Fruit fly (Drosophila melanogaster): ENCODE results near the gene Mad.
A peak's percentile ranks its signal among the peaks of the same experiment; 100 is the strongest.

Mad gene

dm6 chr2L:3158260-3159072, 977 bp downstream of the Mad start (continued):
- TF ChIP-seq achi (GFP tag; optimal IDR thresholded peaks at IDR 0.05) (peak; percentile 4), CG8119 (GFP tag; IDR thresholded peaks at IDR 0.05) (no peak), CG3032 (tag; optimal IDR thresholded peaks at IDR 0.05) (peak; percentile 1), CG16779 (tag; optimal IDR thresholded peaks at IDR 0.05) (no peak), CG3919 (GFP tag; optimal IDR thresholded peaks at IDR 0.05) (peak; percentile 9), pdm3 (GFP tag; optimal IDR thresholded peaks at IDR 0.05) (peak; percentile 20), Blimp-1 (GFP tag; optimal IDR thresholded peaks at IDR 0.05) (no peak), fd85E (GFP tag; optimal IDR thresholded peaks at IDR 0.05) (no peak), vri (GFP tag; optimal IDR thresholded peaks at IDR 0.05) (peak; percentile 60), Hr38 (GFP tag; optimal IDR thresholded peaks at IDR 0.05) (no peak), CG8632 (GFP tag; optimal IDR thresholded peaks at IDR 0.05) (no peak), CG7368 (GFP tag; optimal IDR thresholded peaks at IDR 0.05) (no peak), CG32006 (GFP tag; optimal IDR thresholded peaks at IDR 0.05) (peak; percentile 62)

DNA sequence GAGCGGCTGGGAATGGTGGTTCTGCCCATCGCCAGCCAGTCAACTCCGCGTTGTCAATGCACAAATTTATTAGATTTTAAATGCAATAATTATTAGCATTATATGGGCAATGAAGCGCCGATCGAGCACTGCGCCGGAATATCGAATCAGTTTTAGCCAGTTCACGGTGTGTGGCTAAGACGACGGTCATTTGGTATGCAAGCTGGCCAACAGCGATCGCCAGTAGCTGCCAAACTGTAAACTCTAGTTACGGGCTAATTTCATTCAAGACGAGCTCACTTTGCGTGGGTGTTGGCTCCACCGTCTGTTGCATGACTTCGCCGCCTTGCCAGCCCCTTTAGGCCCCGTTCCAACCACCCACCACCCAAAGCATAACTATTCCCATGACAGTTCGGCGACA, 3.6 kb downstream of the Mad start:
- no peak for TF ChIP-seq Hr38 (GFP tag; optimal IDR thresholded peaks at IDR 0.05)
- no peak for TF ChIP-seq Met (GFP tag; optimal IDR thresholded peaks at IDR 0.05)
- TF ChIP-seq acj6 (GFP tag; optimal IDR thresholded peaks at IDR 0.05), result no peak
- no peak for TF ChIP-seq pdm3 (GFP tag; optimal IDR thresholded peaks at IDR 0.05)

DNA sequence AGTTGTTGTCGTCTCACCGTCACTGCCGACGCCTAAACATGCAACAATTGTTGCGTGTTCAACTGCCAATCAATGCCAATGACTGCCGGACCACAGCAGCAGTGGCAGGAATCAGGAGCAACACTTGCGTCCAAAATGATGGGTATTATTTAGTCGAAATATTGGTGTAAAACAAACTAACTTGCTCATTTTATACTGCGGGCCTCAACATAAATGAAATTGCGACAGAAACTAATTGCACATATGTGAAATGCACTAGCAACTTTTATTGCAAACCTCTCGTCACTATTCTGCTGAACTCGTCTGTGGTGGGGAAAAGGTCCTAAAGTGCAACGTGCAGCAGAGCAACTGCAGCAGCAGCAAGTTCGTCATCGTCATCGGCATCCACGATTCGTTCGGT, 4.7 kb downstream of the Mad start:
- TF ChIP-seq Sox15 (GFP tag; optimal IDR thresholded peaks at IDR 0.05), result no peak
- peak; percentile 46 for TF ChIP-seq Ets96B (tag; optimal IDR thresholded peaks at IDR 0.05)
- 0 out of 3 replicates have a peak, but pooled peaks have one; percentile 33 for TF ChIP-seq eg (GFP tag; IDR thresholded peaks at IDR 0.05)
- peak; percentile 44 for TF ChIP-seq dsx (GFP tag; optimal IDR thresholded peaks at IDR 0.05; ENCODE audit: poor library complexity, severe bottlenecking)
- TF ChIP-seq esn (GFP tag; optimal IDR thresholded peaks at IDR 0.05), result peak; percentile 7
- peak; percentile 3 for TF ChIP-seq CG9139 (GFP tag; optimal IDR thresholded peaks at IDR 0.05)
- peak; percentile 39 for TF ChIP-seq CG15336 (GFP tag; IDR thresholded peaks at IDR 0.05)
- TF ChIP-seq CG11294 (GFP tag; IDR thresholded peaks at IDR 0.05), result no peak
- peak; percentile 48 for TF ChIP-seq pdm3 (GFP tag; optimal IDR thresholded peaks at IDR 0.05)
- TF ChIP-seq acj6 (GFP tag; optimal IDR thresholded peaks at IDR 0.05), result peak; percentile 49
- TF ChIP-seq Hr39 (GFP tag; optimal IDR thresholded peaks at IDR 0.05), result no peak
- peak; percentile 20 for TF ChIP-seq CG10631 (GFP tag; optimal IDR thresholded peaks at IDR 0.05)
- no peak for TF ChIP-seq CG16779 (tag; optimal IDR thresholded peaks at IDR 0.05)
- peak; percentile 33 for TF ChIP-seq OdsH (GFP tag; optimal IDR thresholded peaks at IDR 0.05)
- no peak for TF ChIP-seq lz (GFP tag; optimal IDR thresholded peaks at IDR 0.05)
- peak; percentile 29 for TF ChIP-seq Hr4 (GFP tag; optimal IDR thresholded peaks at IDR 0.05)
- TF ChIP-seq CG6163 (GFP tag; IDR thresholded peaks at IDR 0.05), result peak; percentile 61; the same call in 2 of the 3 replicates
- no peak for TF ChIP-seq CG34406 (GFP tag; optimal IDR thresholded peaks at IDR 0.05)
- peak; percentile 20 for TF ChIP-seq CG31627 (GFP tag; optimal IDR thresholded peaks at IDR 0.05)
- peak; percentile 33 for TF ChIP-seq CG3919 (GFP tag; optimal IDR thresholded peaks at IDR 0.05)
- no peak for TF ChIP-seq net (GFP tag; optimal IDR thresholded peaks at IDR 0.05)
- no peak for TF ChIP-seq CG4318 (GFP tag; optimal IDR thresholded peaks at IDR 0.05)
- peak; percentile 61 for TF ChIP-seq Eip78C (GFP tag)
- no peak for TF ChIP-seq Hr38 (GFP tag; optimal IDR thresholded peaks at IDR 0.05)
- peak in 1 of 2 experiments; percentile 45 for TF ChIP-seq salr (GFP tag; optimal IDR thresholded peaks at IDR 0.05)
- TF ChIP-seq CG6792 (GFP tag; optimal IDR thresholded peaks at IDR 0.05), result peak; percentile 9
- peak; percentile 14 for TF ChIP-seq CG7368 (GFP tag; optimal IDR thresholded peaks at IDR 0.05)
- TF ChIP-seq fd85E (GFP tag; optimal IDR thresholded peaks at IDR 0.05), result no peak
- peak; percentile 32 for TF ChIP-seq CG6808 (GFP tag; optimal IDR thresholded peaks at IDR 0.05)
- TF ChIP-seq CG11902 (GFP tag; optimal IDR thresholded peaks at IDR 0.05), result no peak
- TF ChIP-seq CG3032 (tag; optimal IDR thresholded peaks at IDR 0.05), result peak; percentile 20
- TF ChIP-seq fd59A (GFP tag; optimal IDR thresholded peaks at IDR 0.05), result peak; percentile 49
- TF ChIP-seq Sox14 (GFP tag; optimal IDR thresholded peaks at IDR 0.05), result peak; percentile 27
- TF ChIP-seq CG6854 (GFP tag; optimal IDR thresholded peaks at IDR 0.05), result no peak
- TF ChIP-seq CG11762 (GFP tag; optimal IDR thresholded peaks at IDR 0.05; ENCODE audit: insufficient read depth), result no peak
- peak; percentile 3 for TF ChIP-seq CG6276 (GFP tag; optimal IDR thresholded peaks at IDR 0.05)
- no peak for TF ChIP-seq Blimp-1 (GFP tag; optimal IDR thresholded peaks at IDR 0.05)
- no peak for TF ChIP-seq Met (GFP tag; optimal IDR thresholded peaks at IDR 0.05)
- no peak for TF ChIP-seq CG8632 (GFP tag; optimal IDR thresholded peaks at IDR 0.05)
- peak; percentile 43 for TF ChIP-seq CG32006 (GFP tag; optimal IDR thresholded peaks at IDR 0.05)
- TF ChIP-seq Eip75B (GFP tag; optimal IDR thresholded peaks at IDR 0.05), result peak; percentile 25
